Worm (Caenorhabditis elegans) whole organism, early embryonic: ENCODE results near the gene lin-13.

ENCODE experiments used
- B0310.2 ChIP-seq: sonication (generic microtip); optimal IDR thresholded peaks from 2 replicates; lab custom pipeline; 2016; ENCODE audit warnings: mild to moderate bottlenecking, missing genetic modification characterization, missing compliant biosample characterization
- F13C5.2 ChIP-seq: sonication (generic microtip); optimal IDR thresholded peaks from 2 replicates; lab custom pipeline; 2017; ENCODE audit warnings: mild to moderate bottlenecking, missing genetic modification characterization, inconsistent platforms, missing compliant biosample characterization
- aly-1 ChIP-seq: sonication (generic microtip); optimal IDR thresholded peaks from 2 replicates; lab custom pipeline; 2016; ENCODE audit warnings: missing genetic modification characterization, missing compliant biosample characterization
- ama-1 ChIP-seq: fragments of 150-350 bp; optimal IDR thresholded peaks from 2 replicates; lab custom pipeline; 2014
- ceh-13 ChIP-seq: fragments of 200-800 bp; sonication (Bioruptor generic); optimal IDR thresholded peaks from 2 replicates; lab custom pipeline; 2018; ENCODE audit warnings: mild to moderate bottlenecking, missing genetic modification characterization, missing compliant biosample characterization
- ceh-36 ChIP-seq: sonication (generic microtip); optimal IDR thresholded peaks from 2 replicates; lab custom pipeline; 2016; ENCODE audit warnings: missing genetic modification characterization, inconsistent platforms, missing compliant biosample characterization
- ets-7 ChIP-seq: sonication (generic microtip); optimal IDR thresholded peaks from 2 replicates; lab custom pipeline; 2016; ENCODE audit warnings: missing genotype, missing genetic modification characterization, missing compliant biosample characterization
- flt-1 ChIP-seq: fragments of 200-800 bp; sonication (Bioruptor generic); IDR thresholded peaks from 2 replicates; pipeline ENCODE4 v1.3.6; 2022; ENCODE audit warnings: missing genetic modification characterization, missing compliant biosample characterization
- hmbx-1 ChIP-seq: sonication (generic microtip); optimal IDR thresholded peaks from 2 replicates; lab custom pipeline; 2016; ENCODE audit warnings: mild to moderate bottlenecking, missing genetic modification characterization, missing compliant biosample characterization
- hmg-4 ChIP-seq: fragments of 200-800 bp; sonication (Bioruptor generic); optimal IDR thresholded peaks from 2 replicates; lab custom pipeline; 2018; ENCODE audit warnings: mild to moderate bottlenecking, missing genetic modification characterization, missing compliant biosample characterization
- hnd-1 ChIP-seq: sonication (generic microtip); optimal IDR thresholded peaks from 2 replicates; lab custom pipeline; 2016; ENCODE audit warnings: missing genetic modification characterization, missing compliant biosample characterization
- pes-1 ChIP-seq: fragments of 200-800 bp; sonication (Bioruptor generic); IDR thresholded peaks from 2 replicates; pipeline ENCODE4 v1.3.6; 2022; ENCODE audit warnings: missing genetic modification reagents, missing genetic modification characterization, missing compliant biosample characterization
- scrt-1 ChIP-seq: fragments of 200-800 bp; sonication (Bioruptor generic); IDR thresholded peaks from 2 replicates; pipeline ENCODE4 v1.3.6; 2022; ENCODE audit warnings: missing genetic modification characterization, missing compliant biosample characterization
- sea-1 ChIP-seq: fragments of 200-800 bp; sonication (Bioruptor generic); conservative IDR thresholded peaks from 2 replicates; pipeline ENCODE4 v1.3.6; 2022; ENCODE audit warnings: missing genetic modification characterization, missing compliant biosample characterization
- tbx-11 ChIP-seq: fragments of 200-800 bp; sonication (Bioruptor generic); IDR thresholded peaks from 2 replicates; pipeline ENCODE4 v1.3.6; 2022; ENCODE audit warnings: missing genetic modification characterization, missing compliant biosample characterization
- tbx-37 ChIP-seq: fragments of 200-800 bp; sonication (Bioruptor generic); conservative IDR thresholded peaks from 2 replicates; pipeline ENCODE4 v1.3.6; 2022; ENCODE audit warnings: missing genetic modification reagents, missing genetic modification characterization, missing compliant biosample characterization
- tra-4 ChIP-seq: sonication (generic microtip); optimal IDR thresholded peaks from 2 replicates; lab custom pipeline; 2017; ENCODE audit warnings: missing genetic modification characterization, missing compliant biosample characterization

lin-13 gene

ce11 chrIII:7694274-7694673, 15.0 kb downstream of the lin-13 start, which contains the start of gene C18H2.5:
C18H2.5 (minus strand) TSS chrIII:7694374.
- TF ChIP-seq ceh-36 (tag; lab: Kevin White, UChicago) (no peak), ceh-13 (GFP tag; lab: Kevin White, UChicago) (no peak), F13C5.2 (tag; lab: Kevin White, UChicago) (no peak), hmbx-1 (no peak), scrt-1 (GFP tag; lab: Robert Waterston, UW) (no peak), hnd-1 (no peak), pes-1 (GFP tag; lab: Robert Waterston, UW) (no peak), flt-1 (GFP tag; lab: Robert Waterston, UW) (no peak), B0310.2 (no peak), sea-1 (GFP tag; lab: Robert Waterston, UW) (no peak), tra-4 (no peak)

ce11 chrIII:7692287-7692686, 17.0 kb downstream of the lin-13 start:
- TF ChIP-seq B0310.2 (no peak), hmg-4 (GFP tag; lab: Kevin White, UChicago) (no peak), ets-7 (tag; lab: Kevin White, UChicago) (no peak), scrt-1 (GFP tag; lab: Robert Waterston, UW) (no peak), sea-1 (GFP tag; lab: Robert Waterston, UW) (no peak)

- TF ChIP-seq B0310.2, result no peak
- no peak for TF ChIP-seq scrt-1 (GFP tag; lab: Robert Waterston, UW)
- no peak for TF ChIP-seq aly-1 (tag; lab: Kevin White, UChicago)
- TF ChIP-seq hmg-4 (GFP tag; lab: Kevin White, UChicago), result no peak
- no peak for TF ChIP-seq tbx-11 (GFP tag; lab: Robert Waterston, UW)
- no peak for TF ChIP-seq flt-1 (GFP tag; lab: Robert Waterston, UW)
- no peak for TF ChIP-seq tra-4
Observed at ce11 chrIII:7672411-7672810, 36.9 kb downstream of the lin-13 start.

- TF ChIP-seq tra-4 (no peak), tbx-11 (GFP tag; lab: Robert Waterston, UW) (no peak)
Observed at ce11 chrIII:7665928-7666327, 43.4 kb downstream of the lin-13 start.

ce11 chrIII:7661978-7662377, 47.3 kb downstream of the lin-13 start, which contains the start of gene lido-18:
lido-18 (plus strand) TSS chrIII:7662278.
- TF ChIP-seq B0310.2, result no peak

- TF ChIP-seq tra-4 (no peak), pes-1 (GFP tag; lab: Robert Waterston, UW) (no peak), hnd-1 (no peak), ceh-13 (GFP tag; lab: Kevin White, UChicago) (no peak), aly-1 (tag; lab: Kevin White, UChicago) (no peak), tbx-11 (GFP tag; lab: Robert Waterston, UW) (no peak), scrt-1 (GFP tag; lab: Robert Waterston, UW) (no peak), hmg-4 (GFP tag; lab: Kevin White, UChicago) (no peak), hmbx-1 (no peak), ets-7 (tag; lab: Kevin White, UChicago) (no peak), tbx-37 (GFP tag; lab: Robert Waterston, UW) (no peak), F13C5.2 (tag; lab: Kevin White, UChicago) (no peak), ama-1 (lab: Kevin White, UChicago) (no peak), B0310.2 (no peak), sea-1 (GFP tag; lab: Robert Waterston, UW) (no peak), flt-1 (GFP tag; lab: Robert Waterston, UW) (no peak), ceh-36 (tag; lab: Kevin White, UChicago) (no peak)
Observed at ce11 chrIII:7661162-7661561, 48.1 kb downstream of the lin-13 start.

- peak; percentile 66 for TF ChIP-seq aly-1 (tag; lab: Kevin White, UChicago)
- TF ChIP-seq ama-1 (lab: Kevin White, UChicago), result no peak
- peak; percentile 42; the same call in 1 of the 2 replicates for TF ChIP-seq sea-1 (GFP tag; lab: Robert Waterston, UW)
- TF ChIP-seq hmg-4 (GFP tag; lab: Kevin White, UChicago), result peak; percentile 86
- TF ChIP-seq F13C5.2 (tag; lab: Kevin White, UChicago), result peak; percentile 73
- TF ChIP-seq tbx-11 (GFP tag; lab: Robert Waterston, UW), result peak; percentile 45; the same call in 1 of the 2 replicates
- peak; percentile 58 for TF ChIP-seq B0310.2
- TF ChIP-seq scrt-1 (GFP tag; lab: Robert Waterston, UW), result no peak
Observed at ce11 chrIII:7659440-7659839, 49.9 kb downstream of the lin-13 start.

ce11 chrIII:7656474-7656873, 52.8 kb downstream of the lin-13 start, which contains the start of gene ZK783.7:
ZK783.7 (plus strand) TSS chrIII:7656719.
- TF ChIP-seq F13C5.2 (tag; lab: Kevin White, UChicago), result no peak
- peak; percentile 60 for TF ChIP-seq hmg-4 (GFP tag; lab: Kevin White, UChicago)
- no peak for TF ChIP-seq B0310.2

- TF ChIP-seq sea-1 (GFP tag; lab: Robert Waterston, UW) (no peak), ama-1 (lab: Kevin White, UChicago) (no peak), aly-1 (tag; lab: Kevin White, UChicago) (no peak), ceh-13 (GFP tag; lab: Kevin White, UChicago) (no peak), pes-1 (GFP tag; lab: Robert Waterston, UW) (no peak)
Observed at ce11 chrIII:7655932-7656331, 53.4 kb downstream of the lin-13 start, which contains the start of gene baz-2. baz-2 (minus strand) TSS chrIII:7656032.
